Fruit fly (Drosophila melanogaster) S2 (cell line): ENCODE data around the gene Hsp70Aa.

Experiments
- CG8478 ChIP-seq: fragments of >200 bp; optimal IDR thresholded peaks from 2 replicates; lab custom pipeline; 2018
- CTCF ChIP-seq, 2 experiments: fragments of >200 bp; optimal IDR thresholded peaks; 2 replicates each; lab custom pipeline; 2018

- no peak for TF ChIP-seq CG8478
- no peak for TF ChIP-seq CTCF (optimal IDR thresholded peaks at IDR 0.05; lab: Kevin White, UChicago)
Measured at dm6 chr3R:11977336-11977678, 21.0 kb upstream of the Hsp70Aa start.
